Worm (Caenorhabditis elegans) whole organism, late embryonic: ENCODE data around the gene ift-81.

ENCODE experiments used
- F13H6.1 ChIP-seq: sonication (generic microtip); optimal IDR thresholded peaks from 2 replicates; lab custom pipeline; 2016; ENCODE audit warnings: missing genetic modification characterization, missing compliant biosample characterization
- K02D7.2 ChIP-seq: sonication (generic microtip); optimal IDR thresholded peaks from 2 replicates; lab custom pipeline; 2017; ENCODE audit warnings: mild to moderate bottlenecking, missing genetic modification characterization, missing compliant biosample characterization
- K09A11.1 ChIP-seq: sonication (generic microtip); optimal IDR thresholded peaks from 2 replicates; lab custom pipeline; 2017; ENCODE audit warnings: antibody characterized with exemption, mild to moderate bottlenecking, missing genetic modification characterization, missing compliant biosample characterization; ENCODE audit not compliant: insufficient read depth
- Y22D7AL.16 ChIP-seq: sonication (generic microtip); optimal IDR thresholded peaks from 2 replicates; lab custom pipeline; 2016; ENCODE audit warnings: missing genetic modification characterization, missing compliant biosample characterization
- ceh-9 ChIP-seq: sonication (generic microtip); optimal IDR thresholded peaks from 2 replicates; lab custom pipeline; 2016; ENCODE audit warnings: mild to moderate bottlenecking, missing genetic modification characterization, inconsistent platforms, missing compliant biosample characterization
- dmd-4 ChIP-seq: sonication (generic microtip); optimal IDR thresholded peaks from 2 replicates; lab custom pipeline; 2016; ENCODE audit warnings: borderline replicate concordance, missing genetic modification characterization, missing compliant biosample characterization
- nhr-232 ChIP-seq: sonication (generic microtip); optimal IDR thresholded peaks from 2 replicates; lab custom pipeline; 2016; ENCODE audit warnings: missing genetic modification characterization, missing compliant biosample characterization
- pha-4 ChIP-seq: fragments of 150-350 bp; optimal IDR thresholded peaks from 2 replicates; lab custom pipeline; 2018; ENCODE audit warnings: missing biosample characterization, missing genetic modification reagents, missing genetic modification characterization
- sox-4 ChIP-seq: sonication (generic microtip); optimal IDR thresholded peaks from 2 replicates; lab custom pipeline; 2017; ENCODE audit warnings: mild to moderate bottlenecking, missing genetic modification characterization, inconsistent platforms, missing compliant biosample characterization
- tbx-2 ChIP-seq: sonication (generic microtip); optimal IDR thresholded peaks from 2 replicates; lab custom pipeline; 2016; ENCODE audit warnings: missing genetic modification characterization, missing compliant biosample characterization
- zip-5 ChIP-seq: sonication (generic microtip); optimal IDR thresholded peaks from 2 replicates; lab custom pipeline; 2016; ENCODE audit warnings: missing genetic modification characterization, missing compliant biosample characterization

ce11 chrX:5339889-5340288 lies 41.5 kb downstream of the ift-81 start, which contains the start of gene C26B9.2:
- TF ChIP-seq nhr-232 (tag; lab: Kevin White, UChicago): no peak
- TF ChIP-seq dmd-4 (tag; lab: Kevin White, UChicago): no peak
- TF ChIP-seq K02D7.2 (tag; lab: Kevin White, UChicago): no peak
- TF ChIP-seq sox-4 (tag; lab: Kevin White, UChicago): no peak
- no peak for TF ChIP-seq zip-5 (tag; lab: Kevin White, UChicago)
- TF ChIP-seq Y22D7AL.16 (tag; lab: Kevin White, UChicago): no peak
- no peak for TF ChIP-seq K09A11.1 (tag; lab: Kevin White, UChicago)
- no peak for TF ChIP-seq pha-4 (tag; lab: Kevin White, UChicago)
- no peak for TF ChIP-seq ceh-9 (tag; lab: Kevin White, UChicago)
- TF ChIP-seq tbx-2 (tag; lab: Kevin White, UChicago): no peak
- no peak for TF ChIP-seq F13H6.1 (tag; lab: Kevin White, UChicago)
